Worm (Caenorhabditis elegans) whole organism, L4 larva: Measurements from ENCODE around the gene lect-2.

Experiments
- F10B5.3 ChIP-seq: sonication (generic microtip); optimal IDR thresholded peaks from 2 replicates; lab custom pipeline; 2016; ENCODE audit warnings: mild to moderate bottlenecking, missing genetic modification characterization, missing compliant biosample characterization
- gei-8 ChIP-seq: fragments of 200-800 bp; sonication (Bioruptor generic); optimal IDR thresholded peaks from 2 replicates; lab custom pipeline; 2018; ENCODE audit warnings: mild to moderate bottlenecking, missing genetic modification characterization, missing compliant biosample characterization
- nhr-237 ChIP-seq: sonication (generic microtip); optimal IDR thresholded peaks from 2 replicates; lab custom pipeline; 2017; ENCODE audit warnings: missing biosample characterization, missing genetic modification characterization
- snpc-1.2 ChIP-seq: fragments of 200-800 bp; sonication (Bioruptor generic); IDR thresholded peaks from 2 replicates; pipeline ENCODE4 v1.3.6; 2022; ENCODE audit warnings: missing genetic modification reagents, missing genetic modification characterization, missing compliant biosample characterization
- unc-130 ChIP-seq: sonication (generic microtip); optimal IDR thresholded peaks from 2 replicates; lab custom pipeline; 2016; ENCODE audit warnings: missing genetic modification reagents, missing genetic modification characterization, missing compliant biosample characterization
- unc-39 ChIP-seq: sonication (generic microtip); optimal IDR thresholded peaks from 2 replicates; lab custom pipeline; 2017; ENCODE audit warnings: missing biosample characterization, missing genetic modification characterization

- TF ChIP-seq nhr-237 (tag; lab: Kevin White, UChicago) (no peak), unc-130 (GFP tag; lab: Kevin White, UChicago) (no peak), gei-8 (GFP tag; lab: Kevin White, UChicago) (no peak), F10B5.3 (tag; lab: Kevin White, UChicago) (no peak), snpc-1.2 (GFP tag; lab: Robert Waterston, UW) (no peak), unc-39 (no peak)
These were observed 15.6 kb upstream of the lect-2 start for ce11 chrII:5774879-5775278.
